Worm (Caenorhabditis elegans) whole organism, L2 larva: ENCODE data around the gene F44G4.1.

Source experiments
- F13H6.1 ChIP-seq: sonication (generic microtip); optimal IDR thresholded peaks from 2 replicates; lab custom pipeline; 2016; ENCODE audit warnings: missing genetic modification characterization, missing compliant biosample characterization
- R02D3.7 ChIP-seq: fragments of 150-350 bp; optimal IDR thresholded peaks from 2 replicates; lab custom pipeline; 2014; ENCODE audit warnings: missing biosample characterization, missing genetic modification characterization
- alr-1 ChIP-seq: fragments of 150-350 bp; optimal IDR thresholded peaks from 2 replicates; lab custom pipeline; 2014; ENCODE audit warnings: missing biosample characterization, missing genetic modification characterization
- aly-2 ChIP-seq: fragments of 150-350 bp; optimal IDR thresholded peaks from 2 replicates; lab custom pipeline; 2014; ENCODE audit warnings: missing biosample characterization, missing genetic modification characterization
- blmp-1 ChIP-seq: sonication (generic microtip); optimal IDR thresholded peaks from 2 replicates; lab custom pipeline; 2017; ENCODE audit warnings: missing genetic modification characterization, mild to moderate bottlenecking, missing compliant biosample characterization, antibody characterized with exemption, moderate library complexity; ENCODE audit not compliant: insufficient read depth
- ceh-16 ChIP-seq: fragments of 150-350 bp; optimal IDR thresholded peaks from 2 replicates; lab custom pipeline; 2014; ENCODE audit warnings: missing biosample characterization, missing genetic modification characterization
- egl-27 ChIP-seq: sonication (generic microtip); optimal IDR thresholded peaks from 3 replicates; lab custom pipeline; 2017; ENCODE audit warnings: missing biosample characterization, missing genetic modification reagents, missing genetic modification characterization
- elt-1 ChIP-seq: fragments of 150-350 bp; optimal IDR thresholded peaks from 2 replicates; lab custom pipeline; 2014; ENCODE audit warnings: missing biosample characterization, missing genetic modification characterization
- elt-3 ChIP-seq: sonication (generic microtip); optimal IDR thresholded peaks from 2 replicates; lab custom pipeline; 2017; ENCODE audit warnings: missing biosample characterization, missing genetic modification characterization
- fos-1 ChIP-seq: fragments of 150-350 bp; optimal IDR thresholded peaks from 2 replicates; lab custom pipeline; 2014; ENCODE audit warnings: missing biosample characterization, missing genetic modification characterization
- gmeb-1 ChIP-seq: fragments of 150-350 bp; optimal IDR thresholded peaks from 2 replicates; lab custom pipeline; 2014; ENCODE audit warnings: missing biosample characterization, missing genetic modification characterization
- lin-11 ChIP-seq: fragments of 150-350 bp; sonication (generic microtip); optimal IDR thresholded peaks from 2 replicates; lab custom pipeline; 2014; ENCODE audit warnings: missing biosample characterization, missing genetic modification characterization, inconsistent platforms, mixed read lengths
- lin-13 ChIP-seq: fragments of 150-350 bp; optimal IDR thresholded peaks from 2 replicates; lab custom pipeline; 2014; ENCODE audit warnings: missing biosample characterization, missing genetic modification reagents, missing genetic modification characterization
- lin-39 ChIP-seq: fragments of 150-350 bp; optimal IDR thresholded peaks from 2 replicates; lab custom pipeline; 2014; ENCODE audit warnings: missing biosample characterization, missing genetic modification reagents, missing genetic modification characterization
- mbf-1 ChIP-seq: sonication (generic microtip); optimal IDR thresholded peaks from 2 replicates; lab custom pipeline; 2017; ENCODE audit warnings: missing biosample characterization, missing genetic modification characterization
- mdl-1 ChIP-seq, 2 experiments: fragments of 150-350 bp in 1 of 2; sonication (generic microtip) in 1 of 2; optimal IDR thresholded peaks; 2 replicates each; lab custom pipeline; 2017; ENCODE audit warnings: missing biosample characterization in 2 of 2, missing genetic modification characterization in 2 of 2
- nhr-12 ChIP-seq: fragments of 150-350 bp; optimal IDR thresholded peaks from 2 replicates; lab custom pipeline; 2014; ENCODE audit warnings: missing biosample characterization, missing genetic modification characterization
- nhr-129 ChIP-seq: fragments of 150-350 bp; optimal IDR thresholded peaks from 2 replicates; lab custom pipeline; 2014; ENCODE audit warnings: missing biosample characterization, missing genetic modification characterization
- nhr-21 ChIP-seq: fragments of 150-350 bp; optimal IDR thresholded peaks from 2 replicates; lab custom pipeline; 2014; ENCODE audit warnings: missing biosample characterization, missing genetic modification characterization
- nhr-23 ChIP-seq: fragments of 150-350 bp; optimal IDR thresholded peaks from 2 replicates; lab custom pipeline; 2014; ENCODE audit warnings: missing biosample characterization, missing genetic modification reagents, missing genetic modification characterization
- nhr-237 ChIP-seq: fragments of 150-350 bp; optimal IDR thresholded peaks from 2 replicates; lab custom pipeline; 2014; ENCODE audit warnings: missing biosample characterization, missing genetic modification characterization
- nhr-25 ChIP-seq: fragments of 150-350 bp; sonication (generic microtip); optimal IDR thresholded peaks from 3 replicates; lab custom pipeline; 2014; ENCODE audit warnings: missing biosample characterization, missing genetic modification characterization
- nhr-6 ChIP-seq: fragments of 150-350 bp; optimal IDR thresholded peaks from 2 replicates; lab custom pipeline; 2014; ENCODE audit warnings: missing biosample characterization, missing genetic modification characterization
- peb-1 ChIP-seq: fragments of 150-350 bp; optimal IDR thresholded peaks from 2 replicates; lab custom pipeline; 2014; ENCODE audit warnings: missing biosample characterization, missing genetic modification characterization
- skn-1 ChIP-seq: sonication (generic microtip); optimal IDR thresholded peaks from 2 replicates; lab custom pipeline; 2017; ENCODE audit warnings: missing biosample characterization, missing genetic modification characterization
- sma-3 ChIP-seq: sonication (generic microtip); optimal IDR thresholded peaks from 2 replicates; lab custom pipeline; 2016; ENCODE audit warnings: missing genetic modification reagents, missing genetic modification characterization, missing compliant biosample characterization
- sma-9 ChIP-seq, 2 experiments: fragments of 150-350 bp in 1 of 2; sonication (generic microtip) in 1 of 2; optimal IDR thresholded peaks; 2 replicates each; lab custom pipeline; 2014 to 2016; ENCODE audit warnings: missing genetic modification characterization in 2 of 2, mild to moderate bottlenecking in 1 of 2, missing biosample characterization in 1 of 2, missing compliant biosample characterization in 1 of 2, missing genetic modification reagents in 1 of 2, moderate library complexity in 1 of 2
- snpc-4 ChIP-seq: fragments of 150-350 bp; optimal IDR thresholded peaks from 2 replicates; lab custom pipeline; 2014; ENCODE audit warnings: missing biosample characterization, missing genetic modification characterization
- unc-55 ChIP-seq: fragments of 150-350 bp; sonication (generic microtip); optimal IDR thresholded peaks from 3 replicates; lab custom pipeline; 2014; ENCODE audit warnings: missing biosample characterization, missing genetic modification reagents, missing genetic modification characterization
- ztf-11 ChIP-seq: sonication (generic microtip); optimal IDR thresholded peaks from 2 replicates; lab custom pipeline; 2017; ENCODE audit warnings: missing biosample characterization, missing genetic modification characterization

The F44G4.1 gene

DNA sequence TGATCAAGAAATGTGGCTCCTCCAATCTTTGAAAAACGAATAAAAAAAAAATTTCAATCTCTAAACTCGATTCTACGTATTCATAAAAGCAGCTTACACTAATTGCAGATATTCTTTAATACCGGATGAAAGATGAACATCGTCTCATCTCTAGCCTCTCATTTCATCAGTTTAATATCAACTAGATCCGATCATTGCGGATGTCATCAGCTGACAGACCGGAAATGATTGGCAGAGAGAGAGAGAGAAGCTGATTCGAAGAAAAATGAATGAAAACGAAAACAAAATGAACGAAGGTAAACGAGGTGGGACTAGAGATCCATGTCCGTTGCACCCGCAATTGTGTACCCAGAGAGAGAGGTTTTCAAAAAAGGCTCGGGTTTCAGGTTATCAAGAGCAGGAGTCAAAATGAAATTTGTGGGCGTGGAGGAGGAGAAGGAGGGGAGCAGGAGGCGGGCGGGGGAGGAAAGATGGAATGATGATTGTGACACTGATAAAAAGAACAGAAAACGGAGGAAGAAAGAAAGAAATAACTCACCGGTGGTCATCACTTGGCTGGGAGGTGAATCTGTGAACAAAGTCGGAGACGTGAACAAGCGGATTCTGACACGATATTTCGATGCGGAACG is 20.6 kb downstream of the F44G4.1 start:
- TF ChIP-seq F13H6.1 (tag; lab: Kevin White, UChicago) (peak; percentile 4), sma-9 (GFP tag; optimal IDR thresholded peaks at IDR 0.05; lab: Kevin White, UChicago) (peak; percentile 46), sma-9 (tag; optimal IDR thresholded peaks at IDR 0.05; lab: Kevin White, UChicago) (no peak), fos-1 (tag; lab: Kevin White, UChicago) (peak; percentile 15), gmeb-1 (tag; lab: Kevin White, UChicago) (no peak)

DNA sequence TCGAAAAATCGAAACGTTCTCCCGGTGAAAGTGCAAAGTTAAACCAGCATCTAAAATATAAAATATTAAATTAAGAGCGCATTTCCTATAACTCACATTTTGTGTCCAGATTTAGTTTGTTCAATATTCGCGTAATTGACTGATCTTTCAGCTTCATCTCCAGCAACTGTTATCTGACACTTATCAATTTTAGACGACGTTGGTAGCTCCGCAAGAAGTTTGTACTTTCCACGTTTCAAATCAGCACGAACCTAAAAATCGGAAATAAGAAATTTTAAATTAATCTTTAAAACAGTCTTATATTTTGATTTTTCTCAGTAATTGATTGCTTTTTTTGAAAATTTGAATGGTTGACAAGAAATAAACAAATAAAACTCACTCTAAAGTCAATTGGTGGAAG is 23.2 kb downstream of the F44G4.1 start:
- TF ChIP-seq nhr-12 (tag; lab: Kevin White, UChicago) (no peak), peb-1 (tag; lab: Kevin White, UChicago) (no peak), lin-39 (tag; lab: Kevin White, UChicago) (no peak), unc-55 (GFP tag; lab: Kevin White, UChicago) (no peak), ztf-11 (tag; lab: Kevin White, UChicago) (no peak), sma-9 (GFP tag; optimal IDR thresholded peaks at IDR 0.05; lab: Kevin White, UChicago) (no peak), sma-9 (tag; optimal IDR thresholded peaks at IDR 0.05; lab: Kevin White, UChicago) (no peak)

DNA sequence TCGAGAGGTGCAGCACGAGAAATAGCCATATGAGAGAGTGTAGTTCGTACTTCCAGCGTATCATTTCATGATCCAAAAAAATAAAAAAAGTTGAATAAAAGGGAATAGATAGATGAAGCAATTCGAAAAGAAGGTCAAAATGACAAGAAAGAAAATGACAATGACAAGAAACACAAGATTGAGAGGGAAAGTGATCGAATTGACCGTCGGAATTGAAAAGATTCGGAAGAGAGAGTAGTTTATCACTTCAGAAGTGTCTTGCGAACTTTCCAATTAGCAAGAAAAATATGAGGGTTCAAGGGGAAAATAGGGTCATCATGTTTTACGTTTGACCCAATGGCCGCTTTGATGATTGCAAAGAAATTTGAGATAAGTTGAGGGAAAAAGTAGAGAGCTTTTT is 25.3 kb downstream of the F44G4.1 start, which contains the start of gene dep-1:
dep-1 (minus strand) TSS at position 95 of the 400 bp plus-strand sequence.
- TF ChIP-seq blmp-1 (tag; lab: Kevin White, UChicago) (peak; percentile 72), elt-3 (tag; lab: Kevin White, UChicago) (no peak)

DNA sequence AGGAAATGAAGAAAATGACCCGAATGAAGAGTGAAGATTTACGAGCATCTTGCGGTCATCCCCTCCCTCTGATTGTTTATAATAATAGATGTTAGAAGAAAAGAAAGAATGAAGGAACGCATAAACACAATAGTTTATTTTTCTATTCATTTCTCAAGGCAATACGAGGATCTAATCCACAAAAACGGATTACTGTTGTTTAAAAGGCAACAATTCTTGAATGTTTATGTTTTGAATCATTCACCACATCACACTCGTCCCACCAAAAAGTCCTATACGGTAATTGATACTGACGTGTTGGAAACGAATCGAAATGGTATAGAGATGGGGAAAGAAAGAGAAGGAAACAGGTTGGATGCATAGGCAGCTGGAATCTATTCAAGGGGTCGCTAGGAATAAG is 27.2 kb downstream of the F44G4.1 start:
- no peak for TF ChIP-seq R02D3.7 (tag; lab: Kevin White, UChicago)

DNA sequence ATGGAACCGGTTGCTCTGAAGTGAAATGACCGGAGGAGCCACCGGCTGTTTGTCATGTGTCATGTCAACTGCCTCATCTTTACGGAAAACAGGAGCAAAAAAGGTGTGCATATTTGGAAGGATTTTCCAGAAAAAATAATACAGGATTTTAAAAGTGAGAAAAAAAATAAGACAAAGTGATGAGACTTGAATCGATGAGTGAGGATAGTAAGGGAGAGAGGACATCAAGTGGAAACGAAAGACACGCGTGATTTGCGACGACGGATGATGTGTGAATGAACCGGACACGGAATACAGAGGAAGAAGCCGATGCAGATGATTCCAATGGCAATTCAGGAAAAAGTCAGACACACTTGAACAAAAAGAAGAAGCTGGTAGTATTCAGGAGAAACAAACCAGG is 29.9 kb downstream of the F44G4.1 start:
- TF ChIP-seq mdl-1 (tag; optimal IDR thresholded peaks at IDR 0.05; lab: Kevin White, UChicago) (no peak), nhr-6 (tag; lab: Kevin White, UChicago) (no peak), ceh-16 (no peak), elt-1 (tag; lab: Kevin White, UChicago) (no peak), nhr-12 (tag; lab: Kevin White, UChicago) (no peak), skn-1 (no peak), mbf-1 (tag; lab: Kevin White, UChicago) (no peak), lin-13 (no peak), sma-9 (GFP tag; optimal IDR thresholded peaks at IDR 0.05; lab: Kevin White, UChicago) (no peak), sma-9 (tag; optimal IDR thresholded peaks at IDR 0.05; lab: Kevin White, UChicago) (no peak), snpc-4 (tag; lab: Kevin White, UChicago) (no peak), alr-1 (tag; lab: Kevin White, UChicago) (no peak), nhr-21 (tag; lab: Kevin White, UChicago) (no peak), egl-27 (tag; lab: Kevin White, UChicago) (no peak), elt-3 (tag; lab: Kevin White, UChicago) (no peak), peb-1 (tag; lab: Kevin White, UChicago) (no peak)

DNA sequence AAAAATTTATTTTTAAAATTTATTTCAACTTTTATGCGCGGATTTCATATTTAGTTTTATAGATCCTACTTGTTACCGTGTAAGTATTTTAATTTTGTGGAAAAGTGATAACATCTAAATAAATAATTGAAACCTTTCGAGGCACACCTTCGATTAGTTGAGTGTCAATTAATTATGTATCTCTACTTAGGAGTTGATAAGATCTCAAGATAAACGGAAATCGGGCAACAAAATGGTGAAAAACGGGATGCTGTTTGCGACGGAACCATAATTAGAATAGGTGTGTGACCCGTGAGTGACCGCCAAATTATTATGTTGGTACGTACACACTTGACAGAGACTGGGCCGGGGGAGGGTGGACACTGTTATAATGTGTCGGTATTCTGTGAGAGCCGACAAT is 31.9 kb downstream of the F44G4.1 start:
- TF ChIP-seq F13H6.1 (tag; lab: Kevin White, UChicago) = no peak
- no peak for TF ChIP-seq mdl-1 (tag; optimal IDR thresholded peaks at IDR 0.05; lab: Kevin White, UChicago)
- no peak for TF ChIP-seq elt-3 (tag; lab: Kevin White, UChicago)
- TF ChIP-seq fos-1 (tag; lab: Kevin White, UChicago) = no peak
- TF ChIP-seq nhr-23 (tag; lab: Kevin White, UChicago) = no peak
- TF ChIP-seq ceh-16 = peak; percentile 72
- no peak for TF ChIP-seq nhr-12 (tag; lab: Kevin White, UChicago)
- TF ChIP-seq nhr-21 (tag; lab: Kevin White, UChicago) = peak; percentile 28
- no peak for TF ChIP-seq nhr-237 (tag; lab: Kevin White, UChicago)
- no peak for TF ChIP-seq nhr-129 (tag; lab: Kevin White, UChicago)
- no peak for TF ChIP-seq elt-1 (tag; lab: Kevin White, UChicago)
- TF ChIP-seq ztf-11 (tag; lab: Kevin White, UChicago) = no peak
- TF ChIP-seq, all 48 proteins: peak for 2

DNA sequence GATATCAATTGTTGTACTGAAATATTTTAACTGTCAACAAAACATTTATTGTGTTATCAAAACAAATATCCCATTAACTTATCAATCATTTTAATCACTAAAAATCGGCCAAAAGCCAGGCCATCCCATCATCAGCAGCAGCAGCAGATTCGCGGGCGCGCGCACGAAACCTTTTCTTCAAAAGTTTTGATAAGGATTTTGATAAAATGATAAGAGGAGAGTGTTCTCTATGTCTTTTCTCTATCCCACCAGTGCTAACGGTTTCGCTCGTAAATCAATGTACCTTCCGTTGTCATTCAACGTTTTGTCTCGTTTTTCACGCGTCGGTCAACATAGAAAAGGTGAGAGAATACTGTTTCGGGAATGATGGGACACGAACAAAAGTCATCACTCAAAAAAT is 33.7 kb downstream of the F44G4.1 start:
- TF ChIP-seq mbf-1 (tag; lab: Kevin White, UChicago) (no peak), aly-2 (tag; lab: Kevin White, UChicago) (no peak), nhr-25 (tag; lab: Kevin White, UChicago) (peak; percentile 26), nhr-21 (tag; lab: Kevin White, UChicago) (peak; percentile 32), lin-11 (tag; lab: Kevin White, UChicago) (no peak), fos-1 (tag; lab: Kevin White, UChicago) (peak; percentile 17), sma-9 (GFP tag; optimal IDR thresholded peaks at IDR 0.05; lab: Kevin White, UChicago) (peak; percentile 59), sma-9 (tag; optimal IDR thresholded peaks at IDR 0.05; lab: Kevin White, UChicago) (no peak), sma-3 (GFP tag; lab: Kevin White, UChicago) (peak; percentile 43)
